Fruit fly (Drosophila melanogaster): Measurements from ENCODE around the gene CG33710.

The CG33710 gene

DNA sequence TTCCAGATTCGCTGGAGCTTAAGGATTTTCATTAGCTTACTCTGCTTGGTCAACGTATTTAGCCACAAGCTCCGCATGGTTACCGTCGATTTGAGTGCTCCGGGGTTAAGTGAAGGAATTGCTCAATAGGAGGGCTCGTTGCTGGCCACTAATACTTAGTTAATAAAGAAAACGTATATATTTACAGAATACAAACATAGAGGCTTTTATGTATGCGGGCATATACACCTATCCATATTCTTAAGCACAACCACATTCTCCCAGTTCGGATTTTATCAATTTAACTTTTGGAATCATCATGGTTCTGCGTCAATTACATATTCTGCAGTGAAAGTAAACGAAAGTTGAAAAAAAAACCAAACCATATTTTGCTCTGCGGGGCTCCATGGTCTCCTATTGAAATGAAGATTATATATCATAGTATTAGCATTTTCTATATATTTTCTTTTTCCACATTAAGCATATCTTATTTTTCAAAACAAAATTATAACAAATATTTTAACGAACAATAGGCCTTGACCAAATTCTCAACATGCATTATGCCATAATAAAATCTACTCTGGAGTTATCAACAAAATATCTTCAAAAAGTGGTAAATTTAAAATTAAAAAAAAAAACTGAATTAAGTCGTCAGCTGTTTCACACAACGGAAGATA is 47.6 kb upstream of the CG33710 start, which contains the start of the genes Tom20 and Gabat (continued):
- TF ChIP-seq zen (tag; optimal IDR thresholded peaks at IDR 0.05) = no peak
- peak; percentile 8 for TF ChIP-seq CG11504 (tag; optimal IDR thresholded peaks at IDR 0.05)
- peak; percentile 42 for TF ChIP-seq B-H2 (GFP tag; optimal IDR thresholded peaks at IDR 0.05)
- TF ChIP-seq unpg (GFP tag; optimal IDR thresholded peaks at IDR 0.05) = peak; percentile 5
- no peak for TF ChIP-seq emc (GFP tag; optimal IDR thresholded peaks at IDR 0.05)
- no peak for TF ChIP-seq gsb (GFP tag; IDR thresholded peaks at IDR 0.05)
- no peak for TF ChIP-seq CG30403 (GFP tag; optimal IDR thresholded peaks at IDR 0.05)
- TF ChIP-seq Med (GFP tag) = peak; percentile 22
- peak; percentile 15 for TF ChIP-seq CG17385 (GFP tag; optimal IDR thresholded peaks at IDR 0.05)
- TF ChIP-seq CG15514 (GFP tag; optimal IDR thresholded peaks at IDR 0.05) = peak; percentile 27
- TF ChIP-seq CG2678 (tag; optimal IDR thresholded peaks at IDR 0.05) = no peak
- TF ChIP-seq trh (GFP tag; optimal IDR thresholded peaks at IDR 0.05) = no peak
- TF ChIP-seq Eip74EF (GFP tag; optimal IDR thresholded peaks at IDR 0.05) = peak in 1 of 2 experiments; percentile 3
- no peak for TF ChIP-seq dmrt99B (tag; optimal IDR thresholded peaks at IDR 0.05)

dm6 chr3L:19994015-19994414 is 41.4 kb upstream of the CG33710 start:
- TF ChIP-seq CG11695 (GFP tag; IDR thresholded peaks at IDR 0.05) (no peak), Dip2 (GFP tag; IDR thresholded peaks at IDR 0.05) (no peak), onecut (GFP tag; IDR thresholded peaks at IDR 0.05) (peak; percentile 85), CG1024 (GFP tag; IDR thresholded peaks at IDR 0.05) (no peak), CG7839 (tag; optimal IDR thresholded peaks at IDR 0.05) (no peak), CG13624 (GFP tag; optimal IDR thresholded peaks at IDR 0.05) (no peak), Med (GFP tag) (peak; percentile 50), CG8290 (GFP tag; optimal IDR thresholded peaks at IDR 0.05) (no peak), CG8290 (tag; optimal IDR thresholded peaks at IDR 0.05) (peak in 1 of 2 experiments; percentile 27), trem (tag; optimal IDR thresholded peaks at IDR 0.05) (no peak), CG7786 (GFP tag; optimal IDR thresholded peaks at IDR 0.05) (no peak), nerfin-2 (GFP tag; IDR thresholded peaks at IDR 0.05; ENCODE audit: partially characterized antibody) (no peak), CHES-1-like (GFP tag; optimal IDR thresholded peaks at IDR 0.05) (no peak), Sry-δ (GFP tag; optimal IDR thresholded peaks at IDR 0.05) (no peak), CG13287 (GFP tag; IDR thresholded peaks at IDR 0.05; ENCODE audit: partially characterized antibody) (0 out of 2 replicates have a peak, but pooled peaks have one; percentile 16), NC2α (GFP tag; optimal IDR thresholded peaks at IDR 0.05) (no peak), CkIIα-i1 (GFP tag; IDR thresholded peaks at IDR 0.05) (no peak), CG2116 (GFP tag; optimal IDR thresholded peaks at IDR 0.05) (no peak), CG16813 (GFP tag; IDR thresholded peaks at IDR 0.05; ENCODE audit: partially characterized antibody) (no peak), br (optimal IDR thresholded peaks at IDR 0.05) (no peak), CG8924 (tag; optimal IDR thresholded peaks at IDR 0.05) (no peak), Mrtf (GFP tag; IDR thresholded peaks at IDR 0.05) (no peak), amos (GFP tag; IDR thresholded peaks at IDR 0.05; ENCODE audit: partially characterized antibody) (no peak), CG14667 (GFP tag; IDR thresholded peaks at IDR 0.05) (no peak), HLHmδ (GFP tag; optimal IDR thresholded peaks at IDR 0.05) (no peak), twi (tag; optimal IDR thresholded peaks at IDR 0.05) (no peak), knrl (GFP tag; IDR thresholded peaks at IDR 0.05; ENCODE audit: partially characterized antibody) (no peak), CG13894 (tag; optimal IDR thresholded peaks at IDR 0.05) (peak; percentile 42), CG32767 (GFP tag; IDR thresholded peaks at IDR 0.05) (peak; percentile 77), CG15696 (tag; optimal IDR thresholded peaks at IDR 0.05) (no peak), Hmr (GFP tag; optimal IDR thresholded peaks at IDR 0.05) (no peak), ewg (GFP tag; optimal IDR thresholded peaks at IDR 0.05) (peak; percentile 90), kah (GFP tag; optimal IDR thresholded peaks at IDR 0.05) (no peak), z (GFP tag; IDR thresholded peaks at IDR 0.05) (no peak), hbn (GFP tag; IDR thresholded peaks at IDR 0.05; ENCODE audit: partially characterized antibody) (no peak), Drgx (GFP tag; IDR thresholded peaks at IDR 0.05) (no peak), dan (GFP tag; IDR thresholded peaks at IDR 0.05) (no peak)

Data from whole organism, embryonic.